Fruit fly (Drosophila melanogaster) Kc167 (cell line): ENCODE results near the gene CG10949.

Experiments used
- Myc ChIP-seq: fragments of >200 bp; optimal IDR thresholded peaks from 2 replicates; lab custom pipeline; 2017; ENCODE audit warnings: missing external identifiers
- Sin3A ChIP-seq: fragments of >200 bp; optimal IDR thresholded peaks from 2 replicates; lab custom pipeline; 2018; ENCODE audit warnings: missing external identifiers
- h ChIP-seq: fragments of >200 bp; optimal IDR thresholded peaks from 3 replicates; lab custom pipeline; 2018; ENCODE audit warnings: missing external identifiers
- insv ChIP-seq: fragments of >200 bp; optimal IDR thresholded peaks from 3 replicates; lab custom pipeline; 2018; ENCODE audit warnings: missing external identifiers
- psq ChIP-seq: fragments of >200 bp; optimal IDR thresholded peaks from 2 replicates; lab custom pipeline; 2017; ENCODE audit warnings: missing external identifiers
- ttk ChIP-seq: sonication (Bioruptor generic); optimal IDR thresholded peaks from 2 replicates; lab custom pipeline; 2017; ENCODE audit warnings: missing external identifiers

CG10949 gene

dm6 chr2L:20428382-20428755 lies 11.7 kb upstream of the CG10949 start:
- no peak for TF ChIP-seq h (lab: Kevin White, UChicago)
- no peak for TF ChIP-seq ttk (lab: Kevin White, UChicago)
- TF ChIP-seq Myc = no peak
- no peak for TF ChIP-seq psq (lab: Kevin White, UChicago)
- TF ChIP-seq insv (lab: Kevin White, UChicago) = no peak
- TF ChIP-seq Sin3A = no peak

DNA sequence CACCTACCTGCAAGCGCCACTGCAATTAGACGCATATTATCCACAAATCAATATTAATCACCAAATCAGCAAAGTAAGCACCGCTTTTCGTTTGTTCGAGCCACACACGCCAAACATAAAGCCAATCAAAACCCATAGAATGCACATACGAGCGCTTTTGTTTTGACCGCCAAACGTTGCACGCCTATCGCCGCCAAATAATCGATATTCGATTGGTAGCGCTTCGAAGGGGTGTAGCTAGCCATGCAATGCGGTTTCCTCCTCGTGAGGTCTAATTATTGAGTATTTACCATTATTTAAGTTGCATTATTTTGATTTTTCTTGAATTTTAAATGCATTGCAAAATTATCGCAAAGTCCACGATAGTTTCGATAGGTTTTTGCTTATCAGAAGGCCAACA lies 10.7 kb upstream of the CG10949 start:
- TF ChIP-seq Sin3A = no peak
- no peak for TF ChIP-seq Myc
- TF ChIP-seq h (lab: Kevin White, UChicago) = no peak
- TF ChIP-seq psq (lab: Kevin White, UChicago) = no peak
- TF ChIP-seq ttk (lab: Kevin White, UChicago) = no peak
- no peak for TF ChIP-seq insv (lab: Kevin White, UChicago)

dm6 chr2L:20425854-20426396 lies 9.2 kb upstream of the CG10949 start, which contains the start of gene CG31688:
Gene CG31688 (plus strand): TSS chr2L:20426199.
- TF ChIP-seq Sin3A (no peak), ttk (lab: Kevin White, UChicago) (no peak), Myc (no peak), psq (lab: Kevin White, UChicago) (no peak), insv (lab: Kevin White, UChicago) (no peak), h (lab: Kevin White, UChicago) (no peak)

DNA sequence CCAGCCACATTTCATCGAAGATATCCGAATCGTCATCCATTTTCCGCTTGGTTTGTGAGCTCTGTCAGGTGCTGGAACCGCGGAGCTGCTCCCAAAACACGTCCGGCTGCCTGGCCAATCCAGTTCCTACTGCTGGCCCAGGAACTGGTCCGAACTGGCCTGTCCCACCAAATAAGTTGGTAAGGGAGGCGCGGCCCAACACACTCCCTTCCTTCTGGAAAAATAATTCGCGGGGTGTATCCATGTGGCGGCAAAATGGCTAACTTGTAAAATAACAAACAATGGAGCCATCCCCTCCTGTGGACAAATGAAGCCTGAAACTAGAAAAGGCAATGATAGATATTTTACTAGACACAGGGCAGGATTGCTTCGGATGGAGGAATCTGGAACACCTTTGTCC lies 7.8 kb upstream of the CG10949 start, which contains the start of gene CG15130:
CG15130 (minus strand) TSS at position 101 of the 400 bp plus-strand sequence.
- TF ChIP-seq psq (lab: Kevin White, UChicago) (no peak), h (lab: Kevin White, UChicago) (no peak), ttk (lab: Kevin White, UChicago) (no peak), insv (lab: Kevin White, UChicago) (no peak), Sin3A (no peak), Myc (no peak)

DNA sequence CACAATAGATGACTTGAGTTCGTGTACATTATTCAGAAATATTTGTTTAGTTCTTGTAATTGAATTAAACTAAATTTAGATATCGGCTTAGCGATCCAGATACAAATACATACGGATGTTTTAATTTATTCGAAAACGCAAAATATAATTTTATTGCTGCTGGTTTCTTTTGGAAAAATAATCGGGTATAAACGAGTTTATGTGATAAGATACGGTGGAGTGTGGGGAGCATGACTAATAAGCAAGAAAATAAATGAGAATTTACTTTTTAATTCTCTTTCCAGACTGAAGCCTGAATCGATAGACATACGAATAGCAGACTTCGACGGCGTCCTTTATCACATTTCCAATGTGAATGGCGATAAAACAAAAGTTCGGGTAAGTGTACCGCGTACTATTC lies 3.3 kb upstream of the CG10949 start:
- TF ChIP-seq psq (lab: Kevin White, UChicago) = no peak
- no peak for TF ChIP-seq h (lab: Kevin White, UChicago)
- TF ChIP-seq ttk (lab: Kevin White, UChicago) = no peak
- TF ChIP-seq insv (lab: Kevin White, UChicago) = no peak
- no peak for TF ChIP-seq Myc
- TF ChIP-seq Sin3A = no peak

DNA sequence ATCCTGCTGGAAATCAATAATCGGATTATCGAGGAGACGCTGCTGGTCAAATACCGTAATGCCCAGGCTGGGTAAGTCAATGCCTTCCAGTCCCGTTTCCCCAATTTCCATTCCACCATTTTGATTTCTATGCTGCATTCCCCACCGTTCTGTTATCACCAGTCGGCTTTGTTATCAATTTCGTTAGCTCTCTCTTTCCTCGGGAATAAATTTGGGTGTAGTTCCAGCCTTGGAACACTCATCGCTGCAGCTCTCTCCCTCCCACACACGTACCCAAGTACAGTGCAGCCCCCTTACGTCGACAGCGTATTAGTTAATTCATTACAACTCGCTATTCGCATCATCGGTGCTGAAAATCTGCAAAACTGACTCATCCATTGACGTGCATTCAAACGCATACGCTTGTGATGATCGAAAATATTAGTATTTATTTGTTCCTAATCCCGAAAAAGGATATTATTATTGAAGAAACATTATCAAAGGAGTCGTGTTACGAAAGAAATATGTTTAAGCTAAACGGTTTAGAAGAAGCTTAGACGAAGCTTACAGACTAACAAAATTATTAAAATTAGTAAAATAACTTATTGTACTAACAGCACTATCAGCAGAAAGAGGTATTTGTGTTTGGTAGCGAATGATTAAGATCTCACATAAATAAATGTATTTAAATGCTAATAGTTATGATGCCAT lies 1.0 kb upstream of the CG10949 start:
- TF ChIP-seq ttk (lab: Kevin White, UChicago) (no peak), insv (lab: Kevin White, UChicago) (no peak), Sin3A (no peak), h (lab: Kevin White, UChicago) (no peak), Myc (no peak)

dm6 chr2L:20414750-20415211 lies 1.9 kb downstream of the CG10949 start, which contains the start of gene CG10947:
Gene CG10947 (minus strand): TSS chr2L:20414800.
- no peak for TF ChIP-seq Sin3A

DNA sequence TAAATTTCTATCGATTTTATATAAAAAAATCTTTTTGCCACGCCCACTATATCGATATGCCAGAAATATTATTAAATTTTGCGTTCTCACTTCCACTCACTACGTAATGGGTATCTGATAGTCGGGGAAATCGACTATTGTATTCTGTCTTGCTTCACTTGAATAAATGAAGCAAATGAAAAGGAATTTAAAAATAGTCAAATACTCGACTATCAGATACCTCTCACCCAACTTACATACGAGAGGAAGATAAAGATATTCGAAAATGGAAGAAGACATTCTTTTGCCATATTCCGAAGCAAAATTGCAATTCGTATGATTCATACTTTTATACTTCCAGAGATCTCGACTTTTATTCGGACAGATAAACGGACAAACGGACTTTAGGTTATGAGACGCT lies 2.9 kb downstream of the CG10949 start:
- TF ChIP-seq Myc (no peak), ttk (lab: Kevin White, UChicago) (no peak), psq (lab: Kevin White, UChicago) (no peak), insv (lab: Kevin White, UChicago) (no peak), Sin3A (no peak), h (lab: Kevin White, UChicago) (no peak)

dm6 chr2L:20401408-20401807 lies 15.3 kb downstream of the CG10949 start:
- no peak for TF ChIP-seq Myc
- TF ChIP-seq h (lab: Kevin White, UChicago) = no peak
- TF ChIP-seq psq (lab: Kevin White, UChicago) = no peak
- TF ChIP-seq ttk (lab: Kevin White, UChicago) = no peak
- no peak for TF ChIP-seq Sin3A
- no peak for TF ChIP-seq insv (lab: Kevin White, UChicago)

- TF ChIP-seq psq (lab: Kevin White, UChicago) = no peak
- no peak for TF ChIP-seq Sin3A
- no peak for TF ChIP-seq insv (lab: Kevin White, UChicago)
- no peak for TF ChIP-seq Myc
- no peak for TF ChIP-seq ttk (lab: Kevin White, UChicago)
- TF ChIP-seq h (lab: Kevin White, UChicago) = no peak
These were observed 15.8 kb downstream of the CG10949 start for dm6 chr2L:20400875-20401274.

- no peak for TF ChIP-seq h (lab: Kevin White, UChicago)
- TF ChIP-seq ttk (lab: Kevin White, UChicago) = no peak
- no peak for TF ChIP-seq Sin3A
- no peak for TF ChIP-seq Myc
- TF ChIP-seq psq (lab: Kevin White, UChicago) = no peak
- no peak for TF ChIP-seq insv (lab: Kevin White, UChicago)
These were observed 17.5 kb downstream of the CG10949 start for dm6 chr2L:20399239-20399638.

DNA sequence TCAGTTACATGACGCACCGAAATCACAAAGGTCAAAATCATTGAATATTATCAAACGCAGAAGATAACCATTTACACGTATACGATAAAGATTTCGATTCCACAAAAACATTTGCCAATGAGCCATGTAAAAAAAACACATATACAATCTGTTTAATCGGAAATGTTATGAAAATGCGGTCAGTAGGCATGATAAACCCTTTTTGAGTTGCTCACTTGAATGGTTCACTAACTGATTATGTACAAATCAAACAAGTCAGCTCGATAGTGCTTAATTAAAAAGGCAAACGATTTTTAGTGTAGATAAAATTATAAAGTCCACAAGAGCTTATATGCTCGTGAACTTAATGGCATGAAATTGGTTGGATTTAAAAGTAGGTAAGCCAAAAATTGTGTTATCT lies 19.7 kb downstream of the CG10949 start:
- no peak for TF ChIP-seq psq (lab: Kevin White, UChicago)
- no peak for TF ChIP-seq ttk (lab: Kevin White, UChicago)
- no peak for TF ChIP-seq insv (lab: Kevin White, UChicago)
- no peak for TF ChIP-seq Sin3A

dm6 chr2L:20390004-20390403 lies 26.7 kb downstream of the CG10949 start:
- TF ChIP-seq ttk (lab: Kevin White, UChicago) (no peak), Sin3A (no peak), psq (lab: Kevin White, UChicago) (no peak), Myc (no peak), h (lab: Kevin White, UChicago) (no peak), insv (lab: Kevin White, UChicago) (no peak)
